Worm (Caenorhabditis elegans) whole organism, mixed stage, embryonic: ENCODE results near the gene egl-13.

Experiments
- ceh-43 ChIP-seq: fragments of 200-800 bp; sonication (Bioruptor generic); optimal IDR thresholded peaks from 2 replicates; lab custom pipeline; 2018; ENCODE audit warnings: mild to moderate bottlenecking, missing genetic modification characterization, moderate library complexity, missing compliant biosample characterization
- ces-1 ChIP-seq: fragments of 150-350 bp; optimal IDR thresholded peaks from 2 replicates; lab custom pipeline; 2014; ENCODE audit warnings: missing biosample characterization, missing genetic modification reagents, missing genetic modification characterization
- elt-3 ChIP-seq: fragments of 150-350 bp; optimal IDR thresholded peaks from 2 replicates; lab custom pipeline; 2014; ENCODE audit warnings: missing biosample characterization, missing genetic modification characterization
- hlh-1 ChIP-seq: fragments of 150-350 bp; optimal IDR thresholded peaks from 2 replicates; lab custom pipeline; 2014; ENCODE audit warnings: missing biosample characterization, missing genetic modification reagents, missing genetic modification characterization
- lsy-2 ChIP-seq: fragments of 150-350 bp; optimal IDR thresholded peaks from 2 replicates; lab custom pipeline; 2014; ENCODE audit warnings: missing biosample characterization, missing genetic modification characterization
- nhr-28 ChIP-seq: fragments of 150-350 bp; optimal IDR thresholded peaks from 2 replicates; lab custom pipeline; 2014; ENCODE audit warnings: missing biosample characterization, missing genetic modification characterization
- tbx-8 ChIP-seq: fragments of 200-800 bp; sonication (Bioruptor generic); optimal IDR thresholded peaks from 2 replicates; lab custom pipeline; 2018; ENCODE audit warnings: mild to moderate bottlenecking, missing genetic modification characterization, moderate library complexity, missing compliant biosample characterization

DNA sequence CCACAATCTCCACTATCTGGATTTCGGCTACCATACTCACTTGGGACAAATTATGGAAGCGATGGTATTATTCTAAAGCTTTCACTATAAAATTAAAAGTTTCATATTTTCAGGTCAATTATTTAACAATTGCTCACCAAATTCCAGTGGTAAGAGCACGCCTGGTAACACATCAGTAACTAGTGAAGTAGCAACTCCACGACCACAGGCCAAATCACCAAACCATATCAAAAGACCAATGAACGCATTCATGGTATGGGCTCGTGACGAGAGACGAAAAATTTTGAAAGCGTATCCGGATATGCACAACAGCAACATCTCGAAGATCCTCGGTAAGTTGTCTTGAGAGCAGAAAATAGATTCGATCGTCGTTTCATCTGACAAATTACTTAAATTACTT lies 9.0 kb downstream of the egl-13 start:
- TF ChIP-seq hlh-1 (tag; lab: Kevin White, UChicago) = no peak
- no peak for TF ChIP-seq ceh-43 (GFP tag; lab: Kevin White, UChicago)
- TF ChIP-seq ces-1 (GFP tag; lab: Kevin White, UChicago) = no peak
- TF ChIP-seq lsy-2 = no peak
- TF ChIP-seq tbx-8 (GFP tag; lab: Kevin White, UChicago) = no peak
- TF ChIP-seq elt-3 = no peak
- no peak for TF ChIP-seq nhr-28 (tag; lab: Kevin White, UChicago)
